Fruit fly (Drosophila melanogaster) whole organism, embryonic: ENCODE results near the gene nonC.

Source experiments
- ATbp ChIP-seq: fragments of 200-800 bp; sonication (Bioruptor generic); optimal IDR thresholded peaks from 2 replicates; lab custom pipeline; 2017; ENCODE audit warnings: missing biosample characterization, mild to moderate bottlenecking, missing genetic modification characterization, missing genetic modification reagents
- Awh ChIP-seq: fragments of 200-800 bp; sonication (Bioruptor generic); IDR thresholded peaks from 2 replicates; pipeline ENCODE4, ENCODE4 v1.3.6; 2022; ENCODE audit warnings: missing biosample characterization, missing genetic modification characterization
- BEAF-32 ChIP-seq: fragments of 200-800 bp; sonication (Bioruptor generic); optimal IDR thresholded peaks from 3 replicates; lab custom pipeline; 2017; ENCODE audit warnings: missing biosample characterization, missing genetic modification characterization, mild to moderate bottlenecking, moderate library complexity, missing genetic modification reagents
- Blimp-1 ChIP-seq: fragments of 200-800 bp; sonication (Bioruptor generic); optimal IDR thresholded peaks from 3 replicates; lab custom pipeline; 2018; ENCODE audit warnings: missing biosample characterization, missing genetic modification characterization, mild to moderate bottlenecking, moderate library complexity, missing genetic modification reagents
- CG10209 ChIP-seq: fragments of 200-800 bp; sonication (Bioruptor generic); optimal IDR thresholded peaks from 3 replicates; lab custom pipeline; 2017; ENCODE audit warnings: missing biosample characterization, mild to moderate bottlenecking, missing genetic modification characterization, missing genetic modification reagents
- CG11696 ChIP-seq: fragments of 200-800 bp; sonication (Bioruptor generic); IDR thresholded peaks from 2 replicates; pipeline ENCODE4 v1.3.6; 2022; ENCODE audit warnings: missing biosample characterization, missing genetic modification characterization
- CG1233 ChIP-seq: fragments of 200-800 bp; sonication (Bioruptor generic); optimal IDR thresholded peaks from 4 replicates; lab custom pipeline; 2018; ENCODE audit warnings: missing biosample characterization, mild to moderate bottlenecking, missing genetic modification characterization
- CG14667 ChIP-seq: fragments of 200-800 bp; sonication (Bioruptor generic); IDR thresholded peaks from 2 replicates; pipeline ENCODE4 v1.3.6; 2022; ENCODE audit warnings: missing biosample characterization, missing genetic modification characterization
- CG17612 ChIP-seq: fragments of 200-800 bp; sonication (Bioruptor generic); IDR thresholded peaks from 2 replicates; pipeline ENCODE4 v1.3.6; 2022; ENCODE audit warnings: missing biosample characterization, missing genetic modification characterization
- CG17802 ChIP-seq: fragments of 200-800 bp; sonication (Bioruptor generic); optimal IDR thresholded peaks from 2 replicates; lab custom pipeline; 2018; ENCODE audit warnings: missing biosample characterization, mild to moderate bottlenecking, missing genetic modification characterization, moderate library complexity
- CG17912 ChIP-seq: fragments of 200-800 bp; sonication (Bioruptor generic); optimal IDR thresholded peaks from 2 replicates; lab custom pipeline; 2018; ENCODE audit warnings: missing biosample characterization, mild to moderate bottlenecking, missing genetic modification characterization
- CG18262 ChIP-seq: fragments of 200-800 bp; optimal IDR thresholded peaks from 3 replicates; lab custom pipeline; 2019; ENCODE audit warnings: missing biosample characterization, mild to moderate bottlenecking, missing genetic modification characterization, moderate library complexity
- CG2199 ChIP-seq: fragments of 200-800 bp; sonication (Bioruptor generic); IDR thresholded peaks from 3 replicates; pipeline ENCODE4 v1.3.6; 2022; ENCODE audit warnings: missing biosample characterization, missing genetic modification characterization
- CG3407 ChIP-seq: fragments of 200-800 bp; sonication (Bioruptor generic); optimal IDR thresholded peaks from 2 replicates; lab custom pipeline; 2018; ENCODE audit warnings: missing biosample characterization, mild to moderate bottlenecking, missing genetic modification characterization
- CG34422 ChIP-seq: fragments of 200-800 bp; sonication (Bioruptor generic); IDR thresholded peaks from 3 replicates; pipeline ENCODE4 v1.3.6; 2022; ENCODE audit warnings: missing biosample characterization, missing genetic modification characterization
- CG6765 ChIP-seq: fragments of 200-800 bp; sonication (Bioruptor generic); optimal IDR thresholded peaks from 3 replicates; lab custom pipeline; 2017; ENCODE audit warnings: missing biosample characterization, mild to moderate bottlenecking, missing genetic modification characterization
- CG7745 ChIP-seq: fragments of 200-800 bp; sonication (Bioruptor generic); optimal IDR thresholded peaks from 2 replicates; lab custom pipeline; 2018; ENCODE audit warnings: missing biosample characterization, mild to moderate bottlenecking, missing genetic modification characterization, moderate library complexity
- CG7987 ChIP-seq: fragments of 200-800 bp; sonication (Bioruptor generic); optimal IDR thresholded peaks from 2 replicates; lab custom pipeline; 2018; ENCODE audit warnings: missing biosample characterization, mild to moderate bottlenecking, missing genetic modification characterization, moderate library complexity
- CG9817 ChIP-seq: fragments of 200-800 bp; sonication (Bioruptor generic); optimal IDR thresholded peaks from 2 replicates; lab custom pipeline; 2018; ENCODE audit warnings: missing biosample characterization, mild to moderate bottlenecking, missing genetic modification characterization, moderate library complexity
- CG9932 ChIP-seq: fragments of 200-800 bp; sonication (Bioruptor generic); IDR thresholded peaks from 2 replicates; pipeline ENCODE4 v1.3.6; 2022; ENCODE audit warnings: missing biosample characterization, missing genetic modification characterization
- CrebB ChIP-seq: fragments of 200-800 bp; sonication (Bioruptor generic); optimal IDR thresholded peaks from 3 replicates; lab custom pipeline; 2018; ENCODE audit warnings: missing biosample characterization, mild to moderate bottlenecking, missing genetic modification characterization
- Dbx ChIP-seq: fragments of 200-800 bp; sonication (Bioruptor generic); IDR thresholded peaks from 3 replicates; pipeline ENCODE4 v1.3.6; 2022; ENCODE audit warnings: missing biosample characterization, missing genetic modification characterization
- Dek ChIP-seq: fragments of 200-800 bp; sonication (Bioruptor generic); optimal IDR thresholded peaks from 3 replicates; lab custom pipeline; 2019; ENCODE audit warnings: missing biosample characterization, mild to moderate bottlenecking, missing genetic modification characterization, moderate library complexity
- HLHmδ ChIP-seq: fragments of 200-800 bp; sonication (Bioruptor generic); optimal IDR thresholded peaks from 2 replicates; lab custom pipeline; 2018; ENCODE audit warnings: missing biosample characterization, mild to moderate bottlenecking, missing genetic modification characterization, moderate library complexity
- Hr51 ChIP-seq, 2 experiments: fragments of 200-800 bp; sonication (Bioruptor generic); optimal IDR thresholded peaks; 2 replicates in 1 of 2; 3 replicates in 1 of 2; lab custom pipeline; 2016 to 2018; ENCODE audit warnings: missing biosample characterization in 2 of 2, missing genetic modification characterization in 2 of 2, mild to moderate bottlenecking in 1 of 2, moderate library complexity in 1 of 2
- Lhr ChIP-seq: fragments of 200-800 bp; sonication (Bioruptor generic); optimal IDR thresholded peaks from 3 replicates; lab custom pipeline; 2017; ENCODE audit warnings: mild to moderate bottlenecking, missing biosample characterization, missing genetic modification reagents, missing genetic modification characterization
- NFAT ChIP-seq: fragments of 200-800 bp; sonication (Bioruptor generic); IDR thresholded peaks from 2 replicates; pipeline ENCODE4 v1.3.6; 2022; ENCODE audit warnings: missing biosample characterization, missing genetic modification characterization
- Nf-YB ChIP-seq: fragments of 200-800 bp; sonication (Bioruptor generic); optimal IDR thresholded peaks from 3 replicates; lab custom pipeline; 2019; ENCODE audit warnings: missing biosample characterization, mild to moderate bottlenecking, missing genetic modification characterization, moderate library complexity
- Oli ChIP-seq: fragments of 200-800 bp; sonication (Bioruptor generic); optimal IDR thresholded peaks from 2 replicates; lab custom pipeline; 2018; ENCODE audit warnings: missing biosample characterization, mild to moderate bottlenecking, missing genetic modification characterization, moderate library complexity
- Ptx1 ChIP-seq: fragments of 200-800 bp; sonication (Bioruptor generic); IDR thresholded peaks from 2 replicates; pipeline ENCODE4 v1.3.6; 2022; ENCODE audit warnings: missing biosample characterization, missing genetic modification characterization
- Six4 ChIP-seq: fragments of 200-800 bp; sonication (Bioruptor generic); optimal IDR thresholded peaks from 2 replicates; lab custom pipeline; 2016; ENCODE audit warnings: missing biosample characterization, missing genetic modification characterization
- Trl ChIP-seq, 3 experiments: fragments of >200 bp in 2 of 3; fragments of 200-800 bp in 1 of 3; sonication (Bioruptor generic) in 1 of 3; optimal IDR thresholded peaks; 2 replicates in 1 of 3; 3 replicates in 2 of 3; lab custom pipeline; 2016 to 2017; ENCODE audit warnings: missing biosample characterization in 1 of 3, missing genetic modification characterization in 1 of 3
- Xrp1 ChIP-seq: fragments of 200-800 bp; sonication (Bioruptor generic); IDR thresholded peaks from 2 replicates; pipeline ENCODE4 v1.3.6; 2022; ENCODE audit warnings: missing biosample characterization, missing genetic modification characterization
- al ChIP-seq: fragments of 200-800 bp; sonication (Bioruptor generic); IDR thresholded peaks from 2 replicates; pipeline ENCODE4 v1.3.6; 2022; ENCODE audit warnings: missing biosample characterization, missing genetic modification characterization
- amos ChIP-seq: fragments of 200-800 bp; sonication (Bioruptor generic); IDR thresholded peaks from 2 replicates; pipeline ENCODE4 v1.3.6; 2022; ENCODE audit warnings: missing biosample characterization, missing genetic modification characterization; ENCODE audit not compliant: partially characterized antibody
- br ChIP-seq: fragments of >200 bp; optimal IDR thresholded peaks from 2 replicates; lab custom pipeline; 2017
- cato ChIP-seq: fragments of 200-800 bp; sonication (Bioruptor generic); optimal IDR thresholded peaks from 2 replicates; lab custom pipeline; 2016; ENCODE audit warnings: missing biosample characterization, missing genetic modification characterization, borderline replicate concordance
- chif ChIP-seq, 2 experiments: fragments of 200-800 bp; sonication (Bioruptor generic); optimal IDR thresholded peaks; 3 replicates each; lab custom pipeline; 2016; ENCODE audit warnings: missing biosample characterization in 2 of 2, missing genetic modification characterization in 2 of 2
- dmrt99B ChIP-seq: fragments of 200-800 bp; sonication (Bioruptor generic); optimal IDR thresholded peaks from 2 replicates; lab custom pipeline; 2018; ENCODE audit warnings: missing biosample characterization, mild to moderate bottlenecking, missing genetic modification characterization, moderate library complexity
- fd96Cb ChIP-seq: fragments of 200-800 bp; sonication (Bioruptor generic); optimal IDR thresholded peaks from 2 replicates; lab custom pipeline; 2018; ENCODE audit warnings: missing biosample characterization, mild to moderate bottlenecking, missing genetic modification characterization, moderate library complexity
- fu2 ChIP-seq: fragments of 200-800 bp; sonication (Bioruptor generic); optimal IDR thresholded peaks from 2 replicates; lab custom pipeline; 2016; ENCODE audit warnings: missing biosample characterization, missing genetic modification characterization
- grn ChIP-seq: fragments of 200-800 bp; sonication (Bioruptor generic); optimal IDR thresholded peaks from 3 replicates; lab custom pipeline; 2017; ENCODE audit warnings: missing biosample characterization, missing genetic modification characterization
- ind ChIP-seq: fragments of 200-800 bp; sonication (Bioruptor generic); optimal IDR thresholded peaks from 3 replicates; lab custom pipeline; 2016; ENCODE audit warnings: missing biosample characterization, missing genetic modification characterization
- kah ChIP-seq: fragments of 200-800 bp; sonication (Bioruptor generic); optimal IDR thresholded peaks from 2 replicates; lab custom pipeline; 2018; ENCODE audit warnings: missing biosample characterization, mild to moderate bottlenecking, missing genetic modification characterization
- odd ChIP-seq: fragments of 200-800 bp; sonication (Bioruptor generic); optimal IDR thresholded peaks from 2 replicates; lab custom pipeline; 2017; ENCODE audit warnings: missing biosample characterization, mild to moderate bottlenecking, missing genetic modification characterization
- pita ChIP-seq: fragments of 200-800 bp; sonication (Bioruptor generic); optimal IDR thresholded peaks from 2 replicates; lab custom pipeline; 2017; ENCODE audit warnings: missing biosample characterization, mild to moderate bottlenecking, missing genetic modification characterization
- tll ChIP-seq, 2 experiments: fragments of 200-800 bp in 1 of 2; fragments of >200 bp in 1 of 2; sonication (Bioruptor generic) in 1 of 2; optimal IDR thresholded peaks; 2 replicates each; lab custom pipeline; 2017 to 2019; ENCODE audit warnings: missing biosample characterization in 2 of 2, missing genetic modification characterization in 2 of 2, mild to moderate bottlenecking in 1 of 2, moderate library complexity in 1 of 2

nonC gene

dm6 chrX:6867175-6868023 is 43.1 kb downstream of the nonC start, which contains the start of gene CG14434 (continued):
- TF ChIP-seq fd96Cb (tag; lab: Kevin White, UChicago) (peak; percentile 86), odd (peak; percentile 86), Lhr (GFP tag; lab: Kevin White, UChicago) (peak; percentile 39), al (GFP tag; lab: Robert Waterston, UW) (0 out of 2 replicates have a peak, but pooled peaks have one; percentile 24), CrebB (tag; lab: Kevin White, UChicago) (no peak), fu2 (GFP tag; lab: Kevin White, UChicago) (peak; percentile 12), grn (GFP tag; lab: Kevin White, UChicago) (no peak), ATbp (GFP tag; lab: Kevin White, UChicago) (peak; percentile 60), CG34422 (peak; percentile 69; the same call in 2 of the 3 replicates), Six4 (GFP tag; lab: Kevin White, UChicago) (peak; percentile 77), CG18262 (tag; lab: Kevin White, UChicago) (peak; percentile 96), CG14667 (GFP tag; lab: Robert Waterston, UW) (no peak), CG17912 (GFP tag; lab: Kevin White, UChicago) (no peak), Dbx (GFP tag; lab: Robert Waterston, UW) (peak; percentile 22; the same call in 1 of the 3 replicates), ind (GFP tag; lab: Kevin White, UChicago) (peak; percentile 73), dmrt99B (tag; lab: Kevin White, UChicago) (peak; percentile 88), CG9817 (tag; lab: Kevin White, UChicago) (peak; percentile 36), chif (GFP tag; optimal IDR thresholded peaks at IDR 0.05; lab: Kevin White, UChicago) (peak; percentile 19 to 75), Dek (peak; percentile 40), CG9932 (GFP tag; lab: Robert Waterston, UW) (peak; percentile 47), Blimp-1 (GFP tag; lab: Kevin White, UChicago) (peak; percentile 68), pita (no peak), CG2199 (GFP tag; lab: Robert Waterston, UW) (no peak), Ptx1 (GFP tag; lab: Robert Waterston, UW) (peak; percentile 64), CG17612 (GFP tag; lab: Robert Waterston, UW) (no peak), cato (GFP tag; lab: Kevin White, UChicago) (peak; percentile 71), HLHmδ (GFP tag; lab: Kevin White, UChicago) (no peak), CG7987 (GFP tag; lab: Kevin White, UChicago) (no peak), CG6765 (GFP tag; lab: Kevin White, UChicago) (peak; percentile 77), Oli (tag; lab: Kevin White, UChicago) (peak; percentile 91), kah (GFP tag; lab: Kevin White, UChicago) (peak; percentile 34), Nf-YB (GFP tag; lab: Kevin White, UChicago) (peak; percentile 73), br (lab: Kevin White, UChicago) (no peak), Xrp1 (GFP tag; lab: Robert Waterston, UW) (no peak; the same call in 1 of the 2 replicates), CG1233 (GFP tag; lab: Kevin White, UChicago) (peak; percentile 100), CG10209 (GFP tag; lab: Kevin White, UChicago) (peak; percentile 78), NFAT (peak; percentile 38; the same call in 1 of the 2 replicates), Trl (optimal IDR thresholded peaks at IDR 0.05; lab: Kevin White, UChicago) (no peak), Trl (GFP tag; optimal IDR thresholded peaks at IDR 0.05; lab: Kevin White, UChicago) (peak; percentile 40), tll (GFP tag; optimal IDR thresholded peaks at IDR 0.05; lab: Kevin White, UChicago) (no peak), CG3407 (GFP tag; lab: Kevin White, UChicago) (peak; percentile 71), CG17802 (no peak), BEAF-32 (GFP tag; lab: Kevin White, UChicago) (no peak), amos (GFP tag; lab: Robert Waterston, UW) (0 out of 2 replicates have a peak, but pooled peaks have one; percentile 6), CG7745 (tag; lab: Kevin White, UChicago) (no peak), CG11696 (GFP tag; lab: Robert Waterston, UW) (no peak), Awh (GFP tag; lab: Robert Waterston, UW) (no peak), Hr51 (GFP tag; optimal IDR thresholded peaks at IDR 0.05; lab: Kevin White, UChicago) (peak; percentile 21 to 84)
